Worm (Caenorhabditis elegans) whole organism, L1 larva: ENCODE data around the gene F14H3.6.

Experiments
- aha-1 ChIP-seq: fragments of 150-350 bp; optimal IDR thresholded peaks from 2 replicates; lab custom pipeline; 2014; ENCODE audit warnings: missing biosample characterization, missing genetic modification characterization
- ama-1 ChIP-seq: fragments of 150-350 bp; optimal IDR thresholded peaks from 2 replicates; lab custom pipeline; 2014
- egl-27 ChIP-seq, 2 experiments: fragments of 150-350 bp in 1 of 2; sonication (generic microtip); optimal IDR thresholded peaks; 3 replicates each; lab custom pipeline; 2017 to 2018; ENCODE audit warnings: missing biosample characterization in 2 of 2, missing genetic modification characterization in 2 of 2, missing genetic modification reagents in 2 of 2
- jun-1 ChIP-seq: fragments of 150-350 bp; optimal IDR thresholded peaks from 2 replicates; lab custom pipeline; 2014; ENCODE audit warnings: missing biosample characterization, missing genetic modification reagents, missing genetic modification characterization
- lir-3 ChIP-seq: sonication (generic microtip); optimal IDR thresholded peaks from 2 replicates; lab custom pipeline; 2016; ENCODE audit warnings: mild to moderate bottlenecking, missing genetic modification characterization, moderate library complexity, missing compliant biosample characterization; ENCODE audit not compliant: poor library complexity
- nhr-47 ChIP-seq: sonication (generic microtip); optimal IDR thresholded peaks from 2 replicates; lab custom pipeline; 2016; ENCODE audit warnings: mild to moderate bottlenecking, missing genetic modification characterization, moderate library complexity, missing compliant biosample characterization
- nhr-76 ChIP-seq: sonication (generic microtip); optimal IDR thresholded peaks from 2 replicates; lab custom pipeline; 2017; ENCODE audit warnings: missing biosample characterization, missing genetic modification characterization
- snpc-4 ChIP-seq: fragments of 150-350 bp; optimal IDR thresholded peaks from 2 replicates; lab custom pipeline; 2014; ENCODE audit warnings: missing biosample characterization, missing genetic modification characterization
- snu-23 ChIP-seq: sonication (generic microtip); optimal IDR thresholded peaks from 2 replicates; lab custom pipeline; 2016; ENCODE audit warnings: missing genetic modification characterization, missing compliant biosample characterization
- unc-62 ChIP-seq: fragments of 150-350 bp; optimal IDR thresholded peaks from 2 replicates; lab custom pipeline; 2014; ENCODE audit warnings: missing biosample characterization, missing genetic modification reagents, missing genetic modification characterization

ce11 chrV:16053373-16053772 lies 5.3 kb downstream of the F14H3.6 start, which contains the start of gene F14H3.3:
- no peak for TF ChIP-seq nhr-47 (tag; lab: Kevin White, UChicago)
- no peak for TF ChIP-seq unc-62 (GFP tag; lab: Kevin White, UChicago)
- TF ChIP-seq jun-1 (tag; lab: Kevin White, UChicago): no peak
- no peak for TF ChIP-seq aha-1 (tag; lab: Kevin White, UChicago)
- TF ChIP-seq snpc-4 (tag; lab: Kevin White, UChicago): no peak
- no peak for TF ChIP-seq lir-3
- TF ChIP-seq snu-23 (GFP tag; lab: Kevin White, UChicago): no peak
- TF ChIP-seq nhr-76 (tag; lab: Kevin White, UChicago): no peak
- TF ChIP-seq ama-1 (lab: Kevin White, UChicago): no peak
- TF ChIP-seq egl-27 (tag; optimal IDR thresholded peaks at IDR 0.05; lab: Kevin White, UChicago): no peak
